Worm (Caenorhabditis elegans): ENCODE data around the gene Y62E10A.3.

DNA sequence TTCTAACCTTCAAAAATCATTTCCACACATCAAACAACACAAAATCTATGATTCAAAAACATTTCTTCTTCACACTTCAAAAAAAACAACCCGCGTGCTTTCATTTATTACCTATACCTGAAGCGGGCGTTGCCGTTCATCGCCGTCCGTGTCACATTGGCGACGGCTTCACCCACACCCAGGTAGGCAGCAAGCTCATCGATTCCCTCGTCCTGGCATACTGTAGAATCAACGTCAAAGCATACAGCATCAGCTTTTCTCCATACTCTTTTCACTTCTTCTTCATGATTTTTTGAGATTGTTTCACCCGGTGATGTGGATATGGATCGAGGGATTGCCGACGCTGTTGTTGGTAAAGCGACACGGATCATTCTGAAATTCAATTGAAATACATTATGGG, 32.2 kb upstream of the Y62E10A.3 start:
- TF ChIP-seq dao-5 (tag; optimal IDR thresholded peaks at IDR 0.05): no peak
- TF ChIP-seq W03F9.2 (tag; optimal IDR thresholded peaks at IDR 0.05): no peak
- TF ChIP-seq him-1 (tag; optimal IDR thresholded peaks at IDR 0.05): no peak
